Fruit fly (Drosophila melanogaster) whole organism, embryonic: ENCODE data around the gene IntS9.
A peak's percentile ranks its signal among the peaks of the same experiment; 100 is the strongest.

Experiments used
- Atf3 ChIP-seq: fragments of 200-800 bp; sonication (Bioruptor generic); optimal IDR thresholded peaks from 3 replicates; lab custom pipeline; 2016; ENCODE audit warnings: missing biosample characterization, missing genetic modification characterization
- Bgb ChIP-seq: fragments of 200-800 bp; sonication (Bioruptor generic); IDR thresholded peaks from 2 replicates; pipeline ENCODE4 v1.3.6; 2022; ENCODE audit warnings: missing biosample characterization, missing genetic modification characterization; ENCODE audit not compliant: partially characterized antibody
- CG10543 ChIP-seq: fragments of 200-800 bp; sonication (Bioruptor generic); optimal IDR thresholded peaks from 3 replicates; lab custom pipeline; 2017; ENCODE audit warnings: missing biosample characterization, mild to moderate bottlenecking, missing genetic modification characterization, moderate library complexity
- CG12236 ChIP-seq: fragments of 200-800 bp; sonication (Bioruptor generic); optimal IDR thresholded peaks from 2 replicates; lab custom pipeline; 2016; ENCODE audit warnings: missing biosample characterization, missing genetic modification characterization
- CG12659 ChIP-seq: fragments of 200-800 bp; sonication (Bioruptor generic); optimal IDR thresholded peaks from 3 replicates; lab custom pipeline; 2017; ENCODE audit warnings: mild to moderate bottlenecking, missing biosample characterization, missing genetic modification reagents, missing genetic modification characterization
- CG14050 ChIP-seq: fragments of 200-800 bp; sonication (Bioruptor generic); IDR thresholded peaks from 3 replicates; pipeline ENCODE4 v1.3.6; 2022; ENCODE audit warnings: missing biosample characterization, missing genetic modification characterization
- CG17361 ChIP-seq: fragments of 200-800 bp; sonication (Bioruptor generic); IDR thresholded peaks from 3 replicates; pipeline ENCODE4 v1.3.6; 2022; ENCODE audit warnings: missing biosample characterization, missing genetic modification characterization
- CG17568 ChIP-seq: fragments of 200-800 bp; sonication (Bioruptor generic); optimal IDR thresholded peaks from 2 replicates; lab custom pipeline; 2018; ENCODE audit warnings: missing biosample characterization, mild to moderate bottlenecking, missing genetic modification characterization, moderate library complexity
- CG18599 ChIP-seq: fragments of 200-800 bp; sonication (Bioruptor generic); optimal IDR thresholded peaks from 3 replicates; lab custom pipeline; 2017; ENCODE audit warnings: missing biosample characterization, missing genetic modification characterization, mild to moderate bottlenecking, moderate library complexity, missing genetic modification reagents
- CG2875 ChIP-seq: fragments of 200-800 bp; sonication (Bioruptor generic); optimal IDR thresholded peaks from 2 replicates; lab custom pipeline; 2017; ENCODE audit warnings: missing biosample characterization, mild to moderate bottlenecking, missing genetic modification characterization, missing genetic modification reagents
- CG4854 ChIP-seq: fragments of 200-800 bp; sonication (Bioruptor generic); optimal IDR thresholded peaks from 2 replicates; lab custom pipeline; 2016; ENCODE audit warnings: missing biosample characterization, missing genetic modification characterization, inconsistent platforms
- CG6683 ChIP-seq: fragments of 200-800 bp; sonication (Bioruptor generic); optimal IDR thresholded peaks from 2 replicates; lab custom pipeline; 2017; ENCODE audit warnings: missing biosample characterization, mild to moderate bottlenecking, missing genetic modification characterization, missing genetic modification reagents
- CG7271 ChIP-seq: fragments of 200-800 bp; sonication (Bioruptor generic); optimal IDR thresholded peaks from 2 replicates; lab custom pipeline; 2018; ENCODE audit warnings: missing biosample characterization, mild to moderate bottlenecking, missing genetic modification characterization, moderate library complexity
- Chrac-16 ChIP-seq: fragments of 200-800 bp; sonication (Bioruptor generic); optimal IDR thresholded peaks from 3 replicates; lab custom pipeline; 2016; ENCODE audit warnings: missing biosample characterization, missing genetic modification characterization
- Dbx ChIP-seq: fragments of 200-800 bp; sonication (Bioruptor generic); IDR thresholded peaks from 3 replicates; pipeline ENCODE4 v1.3.6; 2022; ENCODE audit warnings: missing biosample characterization, missing genetic modification characterization
- E2f2 ChIP-seq: fragments of 200-800 bp; sonication (Bioruptor generic); IDR thresholded peaks from 2 replicates; pipeline ENCODE4 v1.3.6; 2022; ENCODE audit warnings: missing biosample characterization, missing genetic modification characterization
- Gug ChIP-seq: fragments of 200-800 bp; sonication (Bioruptor generic); IDR thresholded peaks from 4 replicates; pipeline ENCODE4 v1.3.6; 2022; ENCODE audit warnings: missing biosample characterization, missing genetic modification characterization
- H15 ChIP-seq: fragments of 200-800 bp; sonication (Bioruptor generic); IDR thresholded peaks from 3 replicates; pipeline ENCODE4 v1.3.6; 2022; ENCODE audit warnings: missing biosample characterization, missing genetic modification characterization
- HLH54F ChIP-seq: fragments of 200-800 bp; sonication (Bioruptor generic); optimal IDR thresholded peaks from 3 replicates; lab custom pipeline; 2016; ENCODE audit warnings: missing biosample characterization, missing genetic modification characterization
- HmgZ ChIP-seq: fragments of 200-800 bp; sonication (Bioruptor generic); optimal IDR thresholded peaks from 2 replicates; lab custom pipeline; 2018; ENCODE audit warnings: missing biosample characterization, mild to moderate bottlenecking, missing genetic modification characterization
- Hmr ChIP-seq: fragments of 200-800 bp; sonication (Bioruptor generic); optimal IDR thresholded peaks from 3 replicates; lab custom pipeline; 2017; ENCODE audit warnings: mild to moderate bottlenecking, missing biosample characterization, missing genetic modification reagents, missing genetic modification characterization
- Hr51 ChIP-seq, 2 experiments: fragments of 200-800 bp; sonication (Bioruptor generic); optimal IDR thresholded peaks; 2 replicates in 1 of 2; 3 replicates in 1 of 2; lab custom pipeline; 2016 to 2018; ENCODE audit warnings: missing biosample characterization in 2 of 2, missing genetic modification characterization in 2 of 2, mild to moderate bottlenecking in 1 of 2, moderate library complexity in 1 of 2
- Hsf ChIP-seq: fragments of 200-800 bp; sonication (Bioruptor generic); optimal IDR thresholded peaks from 3 replicates; lab custom pipeline; 2016; ENCODE audit warnings: missing biosample characterization, missing genetic modification characterization
- Med ChIP-seq: fragments of 200-800 bp; sonication (Bioruptor generic); peaks from one replicate; lab custom pipeline; 2016; ENCODE audit warnings: missing biosample characterization, missing genetic modification characterization, mild to moderate bottlenecking, inconsistent platforms, moderate library complexity
- NC2α ChIP-seq: fragments of 200-800 bp; sonication (Bioruptor generic); optimal IDR thresholded peaks from 2 replicates; lab custom pipeline; 2016; ENCODE audit warnings: missing biosample characterization, missing genetic modification characterization
- NK7.1 ChIP-seq: fragments of 200-800 bp; sonication (Bioruptor generic); optimal IDR thresholded peaks from 3 replicates; lab custom pipeline; 2016; ENCODE audit warnings: missing biosample characterization, missing genetic modification characterization
- Sin3A ChIP-seq: fragments of >200 bp; optimal IDR thresholded peaks from 2 replicates; lab custom pipeline; 2018
- Sry-δ ChIP-seq: fragments of 200-800 bp; sonication (Bioruptor generic); optimal IDR thresholded peaks from 2 replicates; lab custom pipeline; 2016; ENCODE audit warnings: missing biosample characterization, missing genetic modification characterization
- Stat92E ChIP-seq, 3 experiments: fragments of >200 bp in 2 of 3; fragments of 200-800 bp in 1 of 3; sonication (Bioruptor generic) in 1 of 3; optimal IDR thresholded peaks; 2 replicates each; lab custom pipeline; 2017 to 2019; ENCODE audit warnings: missing biosample characterization in 3 of 3, missing genetic modification characterization in 3 of 3, mild to moderate bottlenecking in 1 of 3, moderate library complexity in 1 of 3
- Xbp1 ChIP-seq: fragments of 200-800 bp; sonication (Bioruptor generic); optimal IDR thresholded peaks from 3 replicates; lab custom pipeline; 2016; ENCODE audit warnings: missing biosample characterization, mild to moderate bottlenecking, missing genetic modification characterization
- YL-1 ChIP-seq: fragments of 200-800 bp; sonication (Bioruptor generic); optimal IDR thresholded peaks from 3 replicates; lab custom pipeline; 2017; ENCODE audit warnings: missing biosample characterization, mild to moderate bottlenecking, missing genetic modification characterization
- ab ChIP-seq: fragments of 200-800 bp; sonication (Bioruptor generic); optimal IDR thresholded peaks from 2 replicates; lab custom pipeline; 2016; ENCODE audit warnings: missing biosample characterization, missing genetic modification characterization
- ash1 ChIP-seq: fragments of 200-800 bp; sonication (Bioruptor generic); optimal IDR thresholded peaks from 2 replicates; lab custom pipeline; 2018; ENCODE audit warnings: missing biosample characterization, mild to moderate bottlenecking, missing genetic modification characterization
- bab2 ChIP-seq: fragments of 200-800 bp; sonication (Bioruptor generic); optimal IDR thresholded peaks from 2 replicates; lab custom pipeline; 2016; ENCODE audit warnings: missing biosample characterization, missing genetic modification characterization
- crc ChIP-seq: fragments of 200-800 bp; sonication (Bioruptor generic); optimal IDR thresholded peaks from 2 replicates; lab custom pipeline; 2016; ENCODE audit warnings: missing biosample characterization, missing genetic modification characterization
- croc ChIP-seq: fragments of 200-800 bp; sonication (Bioruptor generic); conservative IDR thresholded peaks from 3 replicates; pipeline ENCODE4 v1.3.6; 2022; ENCODE audit warnings: missing biosample characterization, missing genetic modification characterization
- gem ChIP-seq: fragments of 200-800 bp; sonication (Bioruptor generic); optimal IDR thresholded peaks from 2 replicates; lab custom pipeline; 2019; ENCODE audit warnings: missing biosample characterization, mild to moderate bottlenecking, missing genetic modification characterization, moderate library complexity
- ind ChIP-seq: fragments of 200-800 bp; sonication (Bioruptor generic); optimal IDR thresholded peaks from 3 replicates; lab custom pipeline; 2016; ENCODE audit warnings: missing biosample characterization, missing genetic modification characterization
- jigr1 ChIP-seq: fragments of 200-800 bp; sonication (Bioruptor generic); IDR thresholded peaks from 3 replicates; pipeline ENCODE4 v1.3.6; 2022; ENCODE audit warnings: missing biosample characterization, missing genetic modification characterization
- jumu ChIP-seq: fragments of 200-800 bp; sonication (Bioruptor generic); optimal IDR thresholded peaks from 3 replicates; lab custom pipeline; 2016; ENCODE audit warnings: missing biosample characterization, missing genetic modification characterization
- kni ChIP-seq: fragments of 200-800 bp; sonication (Bioruptor generic); optimal IDR thresholded peaks from 3 replicates; lab custom pipeline; 2017; ENCODE audit warnings: mild to moderate bottlenecking, missing biosample characterization, missing genetic modification reagents, missing genetic modification characterization
- mirr ChIP-seq: fragments of 200-800 bp; sonication (Bioruptor generic); optimal IDR thresholded peaks from 3 replicates; lab custom pipeline; 2018; ENCODE audit warnings: missing biosample characterization, mild to moderate bottlenecking, missing genetic modification characterization
- pb ChIP-seq: fragments of 200-800 bp; sonication (Bioruptor generic); optimal IDR thresholded peaks from 3 replicates; lab custom pipeline; 2016; ENCODE audit warnings: missing biosample characterization, missing genetic modification characterization
- prd ChIP-seq, 3 experiments: fragments of >200 bp in 2 of 3; fragments of 200-800 bp in 1 of 3; sonication (Bioruptor generic) in 1 of 3; optimal IDR thresholded peaks in 2 of 3; IDR thresholded peaks in 1 of 3; 2 replicates in 2 of 3; 3 replicates in 1 of 3; pipeline versions ENCODE4 v1.3.6 to Lab custom; 2017 to 2022; ENCODE audit warnings: missing biosample characterization in 1 of 3, missing genetic modification characterization in 1 of 3
- slp2 ChIP-seq: fragments of 200-800 bp; sonication (Bioruptor generic); optimal IDR thresholded peaks from 2 replicates; lab custom pipeline; 2016; ENCODE audit warnings: missing biosample characterization, missing genetic modification characterization
- sob ChIP-seq: fragments of 200-800 bp; sonication (Bioruptor generic); IDR thresholded peaks from 2 replicates; pipeline ENCODE4 v1.3.6; 2022; ENCODE audit warnings: missing biosample characterization, missing genetic modification characterization
- ssp ChIP-seq: fragments of 200-800 bp; sonication (Bioruptor generic); IDR thresholded peaks from 2 replicates; pipeline ENCODE4 v1.3.6; 2022; ENCODE audit warnings: missing biosample characterization, missing genetic modification characterization
- tap ChIP-seq: fragments of 200-800 bp; optimal IDR thresholded peaks from 3 replicates; lab custom pipeline; 2019; ENCODE audit warnings: missing biosample characterization, mild to moderate bottlenecking, missing genetic modification characterization, moderate library complexity
- tgo ChIP-seq: fragments of 200-800 bp; sonication (Bioruptor generic); IDR thresholded peaks from 3 replicates; pipeline ENCODE4 v1.3.6; 2022; ENCODE audit warnings: missing biosample characterization, missing genetic modification characterization
- tx ChIP-seq: fragments of 200-800 bp; sonication (Bioruptor generic); optimal IDR thresholded peaks from 2 replicates; lab custom pipeline; 2016; ENCODE audit warnings: missing biosample characterization, missing genetic modification characterization
- yki ChIP-seq: fragments of >200 bp; optimal IDR thresholded peaks from 3 replicates; lab custom pipeline; 2018

Gene IntS9

dm6 chr3L:16087323-16087816 is 18.1 kb downstream of the IntS9 start, which contains the start of gene Tasp1 (continued):
- TF ChIP-seq CG18599 (GFP tag; lab: Kevin White, UChicago) (peak; percentile 54), Xbp1 (peak; percentile 66), Dbx (GFP tag; lab: Robert Waterston, UW) (peak; percentile 76; the same call in 2 of the 3 replicates), crc (GFP tag; lab: Kevin White, UChicago) (no peak), CG2875 (GFP tag; lab: Kevin White, UChicago) (no peak), CG12236 (GFP tag; lab: Kevin White, UChicago) (no peak), jumu (GFP tag; lab: Kevin White, UChicago) (no peak), Gug (GFP tag; lab: Robert Waterston, UW) (no peak), YL-1 (peak; percentile 48), tx (GFP tag; lab: Kevin White, UChicago) (no peak), HmgZ (tag; lab: Kevin White, UChicago) (peak; percentile 50), E2f2 (GFP tag; lab: Robert Waterston, UW) (peak; percentile 11; the same call in 1 of the 2 replicates), mirr (no peak), CG7271 (peak; percentile 39), Hmr (GFP tag; lab: Kevin White, UChicago) (peak; percentile 64), croc (GFP tag; lab: Robert Waterston, UW) (0 out of 3 replicates have a peak, but pooled peaks have one; percentile 28), Hr51 (GFP tag; optimal IDR thresholded peaks at IDR 0.05; lab: Kevin White, UChicago) (peak in 1 of 2 experiments; percentile 4), Bgb (GFP tag; lab: Robert Waterston, UW) (peak; percentile 57; the same call in 1 of the 2 replicates), Med (GFP tag; lab: Kevin White, UChicago) (peak; percentile 77), slp2 (GFP tag; lab: Kevin White, UChicago) (no peak), NK7.1 (no peak), kni (GFP tag; lab: Kevin White, UChicago) (no peak), CG10543 (GFP tag; lab: Kevin White, UChicago) (no peak), NC2α (GFP tag; lab: Kevin White, UChicago) (no peak), Sin3A (lab: Kevin White, UChicago) (no peak), sob (GFP tag; lab: Robert Waterston, UW) (peak; percentile 75), H15 (GFP tag; lab: Robert Waterston, UW) (no peak), tap (tag; lab: Kevin White, UChicago) (peak; percentile 53), HLH54F (GFP tag; lab: Kevin White, UChicago) (no peak), Stat92E (GFP tag; optimal IDR thresholded peaks at IDR 0.05; lab: Kevin White, UChicago) (peak in 1 of 3 experiments; percentile 33), gem (tag; lab: Kevin White, UChicago) (no peak), CG6683 (peak; percentile 31), CG12659 (GFP tag; lab: Kevin White, UChicago) (peak; percentile 75), Sry-δ (GFP tag; lab: Kevin White, UChicago) (no peak), yki (no peak), jigr1 (GFP tag; lab: Robert Waterston, UW) (no peak), CG4854 (no peak), CG17361 (GFP tag; lab: Robert Waterston, UW) (no peak; the same call in 1 of the 3 replicates), ash1 (no peak), tgo (GFP tag; lab: Robert Waterston, UW) (peak; percentile 62), Hsf (GFP tag; lab: Kevin White, UChicago) (peak; percentile 53), ssp (peak; percentile 47), Atf3 (no peak), prd (optimal IDR thresholded peaks at IDR 0.05; lab: Kevin White, UChicago) (no peak), prd (GFP tag; IDR thresholded peaks at IDR 0.05; lab: Robert Waterston, UW) (peak; percentile 66; the same call in 2 of the 3 replicates), CG14050 (GFP tag; lab: Robert Waterston, UW) (peak; percentile 41; the same call in 1 of the 3 replicates), Chrac-16 (peak; percentile 50), ab (GFP tag; lab: Kevin White, UChicago) (no peak), pb (GFP tag; lab: Kevin White, UChicago) (peak; percentile 25), ind (peak; percentile 36), bab2 (no peak), CG17568 (GFP tag; lab: Kevin White, UChicago) (no peak)
